Worm (Caenorhabditis elegans) whole organism, L1 larva: ENCODE results near the gene F28C6.9.

Experiments
- C16A3.4 ChIP-seq: fragments of 150-350 bp; optimal IDR thresholded peaks from 2 replicates; lab custom pipeline; 2014; ENCODE audit warnings: missing biosample characterization, missing genetic modification characterization
- C34B4.2 ChIP-seq: sonication (generic microtip); optimal IDR thresholded peaks from 2 replicates; lab custom pipeline; 2017; ENCODE audit warnings: mild to moderate bottlenecking, missing genetic modification characterization, missing compliant biosample characterization
- aly-2 ChIP-seq: fragments of 150-350 bp; optimal IDR thresholded peaks from 2 replicates; lab custom pipeline; 2014; ENCODE audit warnings: missing biosample characterization, missing genetic modification characterization
- blmp-1 ChIP-seq: fragments of 150-350 bp; optimal IDR thresholded peaks from 2 replicates; lab custom pipeline; 2014; ENCODE audit warnings: missing biosample characterization, missing genetic modification characterization
- ceh-63 ChIP-seq: fragments of 200-800 bp; sonication (Bioruptor generic); optimal IDR thresholded peaks from 2 replicates; lab custom pipeline; 2018; ENCODE audit warnings: mild to moderate bottlenecking, missing genetic modification characterization, missing compliant biosample characterization
- ceh-88 ChIP-seq: fragments of 200-800 bp; sonication (Bioruptor generic); IDR thresholded peaks from 2 replicates; pipeline ENCODE4 v1.3.6; 2022; ENCODE audit warnings: missing genetic modification characterization, missing compliant biosample characterization
- ceh-90 ChIP-seq: sonication (generic microtip); optimal IDR thresholded peaks from 2 replicates; lab custom pipeline; 2016; ENCODE audit warnings: missing genetic modification characterization, missing compliant biosample characterization
- ces-1 ChIP-seq: fragments of 150-350 bp; optimal IDR thresholded peaks from 2 replicates; lab custom pipeline; 2014; ENCODE audit warnings: missing biosample characterization, missing genetic modification reagents, missing genetic modification characterization
- dsc-1 ChIP-seq: sonication (generic microtip); optimal IDR thresholded peaks from 2 replicates; lab custom pipeline; 2016; ENCODE audit warnings: mild to moderate bottlenecking, missing genetic modification characterization, missing compliant biosample characterization
- efl-3 ChIP-seq: fragments of 200-800 bp; sonication (Bioruptor generic); optimal IDR thresholded peaks from 2 replicates; lab custom pipeline; 2018; ENCODE audit warnings: mild to moderate bottlenecking, missing genetic modification characterization, missing compliant biosample characterization
- elt-3 ChIP-seq, 6 experiments: fragments of 150-350 bp in 1 of 6; sonication (generic microtip); optimal IDR thresholded peaks; 2 replicates each; lab custom pipeline; 2017 to 2018; ENCODE audit warnings: missing biosample characterization in 6 of 6, missing genetic modification characterization in 6 of 6, inconsistent platforms in 1 of 6
- fkh-4 ChIP-seq: sonication (generic microtip); optimal IDR thresholded peaks from 2 replicates; lab custom pipeline; 2016; ENCODE audit warnings: missing compliant biosample characterization, missing genetic modification characterization, borderline replicate concordance
- fos-1 ChIP-seq: fragments of 150-350 bp; optimal IDR thresholded peaks from 2 replicates; lab custom pipeline; 2014; ENCODE audit warnings: missing biosample characterization, missing genetic modification characterization
- grh-1 ChIP-seq: fragments of 200-800 bp; sonication (Bioruptor generic); IDR thresholded peaks from 2 replicates; pipeline ENCODE4 v1.3.6; 2022; ENCODE audit warnings: missing genetic modification reagents, missing genetic modification characterization, missing compliant biosample characterization
- hlh-17 ChIP-seq: fragments of 200-800 bp; sonication (Bioruptor generic); optimal IDR thresholded peaks from 2 replicates; lab custom pipeline; 2018; ENCODE audit warnings: missing genetic modification characterization, mild to moderate bottlenecking, missing compliant biosample characterization, moderate library complexity, borderline replicate concordance
- hlh-4 ChIP-seq: sonication (generic microtip); optimal IDR thresholded peaks from 2 replicates; lab custom pipeline; 2016; ENCODE audit warnings: mild to moderate bottlenecking, missing genetic modification characterization, missing compliant biosample characterization
- irx-1 ChIP-seq: sonication (generic microtip); optimal IDR thresholded peaks from 2 replicates; lab custom pipeline; 2016; ENCODE audit warnings: missing genetic modification characterization, missing compliant biosample characterization
- lin-13 ChIP-seq: fragments of 150-350 bp; optimal IDR thresholded peaks from 2 replicates; lab custom pipeline; 2014; ENCODE audit warnings: missing biosample characterization, missing genetic modification reagents, missing genetic modification characterization
- lin-14 ChIP-seq: fragments of 200-800 bp; sonication (Bioruptor generic); optimal IDR thresholded peaks from 2 replicates; lab custom pipeline; 2018; ENCODE audit warnings: mild to moderate bottlenecking, missing genetic modification characterization, moderate library complexity, missing compliant biosample characterization
- lin-15B ChIP-seq: fragments of 150-350 bp; sonication (generic microtip); optimal IDR thresholded peaks from 3 replicates; lab custom pipeline; 2014; ENCODE audit warnings: missing biosample characterization, missing genetic modification characterization
- lin-39 ChIP-seq: fragments of 150-350 bp; optimal IDR thresholded peaks from 2 replicates; lab custom pipeline; 2014; ENCODE audit warnings: missing biosample characterization, missing genetic modification reagents, missing genetic modification characterization
- lsy-2 ChIP-seq, 2 experiments: fragments of 150-350 bp; optimal IDR thresholded peaks; 2 replicates each; lab custom pipeline; 2014; ENCODE audit warnings: missing biosample characterization in 2 of 2, missing genetic modification characterization in 2 of 2
- mab-9 ChIP-seq: fragments of 200-800 bp; sonication (Bioruptor generic); IDR thresholded peaks from 2 replicates; pipeline ENCODE4 v1.3.6; 2022; ENCODE audit warnings: missing genetic modification reagents, missing genetic modification characterization, missing compliant biosample characterization
- mdl-1 ChIP-seq, 2 experiments: fragments of 150-350 bp; optimal IDR thresholded peaks; 2 replicates each; lab custom pipeline; 2014 to 2017; ENCODE audit warnings: missing biosample characterization in 2 of 2, missing genetic modification characterization in 2 of 2, inconsistent platforms in 1 of 2
- mep-1 ChIP-seq: fragments of 150-350 bp; optimal IDR thresholded peaks from 2 replicates; lab custom pipeline; 2014; ENCODE audit warnings: missing biosample characterization, missing genetic modification characterization
- nhr-12 ChIP-seq: sonication (generic microtip); optimal IDR thresholded peaks from 2 replicates; lab custom pipeline; 2017; ENCODE audit warnings: missing biosample characterization, missing genetic modification characterization
- nhr-20 ChIP-seq: sonication (generic microtip); optimal IDR thresholded peaks from 2 replicates; lab custom pipeline; 2016; ENCODE audit warnings: mild to moderate bottlenecking, missing genetic modification characterization, missing compliant biosample characterization
- nhr-47 ChIP-seq: sonication (generic microtip); optimal IDR thresholded peaks from 2 replicates; lab custom pipeline; 2016; ENCODE audit warnings: mild to moderate bottlenecking, missing genetic modification characterization, moderate library complexity, missing compliant biosample characterization
- nhr-76 ChIP-seq: sonication (generic microtip); optimal IDR thresholded peaks from 2 replicates; lab custom pipeline; 2017; ENCODE audit warnings: missing biosample characterization, missing genetic modification characterization
- nhr-77 ChIP-seq: fragments of 150-350 bp; optimal IDR thresholded peaks from 2 replicates; lab custom pipeline; 2014; ENCODE audit warnings: missing biosample characterization, missing genetic modification characterization
- nhr-85 ChIP-seq: sonication (generic microtip); peaks from one replicate; lab custom pipeline; 2016; ENCODE audit warnings: missing genetic modification characterization, inconsistent platforms, missing compliant biosample characterization
- pag-3 ChIP-seq: sonication (generic microtip); optimal IDR thresholded peaks from 2 replicates; lab custom pipeline; 2017; ENCODE audit warnings: missing genetic modification characterization, mild to moderate bottlenecking, missing compliant biosample characterization, antibody characterized with exemption, borderline replicate concordance; ENCODE audit not compliant: insufficient read depth
- rnt-1 ChIP-seq: sonication (generic microtip); optimal IDR thresholded peaks from 2 replicates; lab custom pipeline; 2016; ENCODE audit warnings: mild to moderate bottlenecking, missing genetic modification characterization, moderate library complexity, missing compliant biosample characterization
- snpc-4 ChIP-seq: fragments of 150-350 bp; optimal IDR thresholded peaks from 2 replicates; lab custom pipeline; 2014; ENCODE audit warnings: missing biosample characterization, missing genetic modification characterization
- snu-23 ChIP-seq: sonication (generic microtip); optimal IDR thresholded peaks from 2 replicates; lab custom pipeline; 2016; ENCODE audit warnings: missing genetic modification characterization, missing compliant biosample characterization
- sox-4 ChIP-seq: sonication (generic microtip); optimal IDR thresholded peaks from 2 replicates; lab custom pipeline; 2016; ENCODE audit warnings: missing genetic modification characterization, missing compliant biosample characterization
- swsn-7 ChIP-seq: sonication (generic microtip); optimal IDR thresholded peaks from 2 replicates; lab custom pipeline; 2016; ENCODE audit warnings: missing genetic modification characterization, missing compliant biosample characterization
- unc-130 ChIP-seq: fragments of 150-350 bp; optimal IDR thresholded peaks from 2 replicates; lab custom pipeline; 2017; ENCODE audit warnings: missing biosample characterization, missing genetic modification characterization, inconsistent platforms
- unc-62 ChIP-seq: fragments of 150-350 bp; optimal IDR thresholded peaks from 2 replicates; lab custom pipeline; 2014; ENCODE audit warnings: missing biosample characterization, missing genetic modification reagents, missing genetic modification characterization
- unc-98 ChIP-seq: fragments of 200-800 bp; sonication (Bioruptor generic); IDR thresholded peaks from 2 replicates; pipeline ENCODE4 v1.3.6; 2022; ENCODE audit warnings: missing genetic modification characterization, missing compliant biosample characterization
- zip-4 ChIP-seq: fragments of 200-800 bp; sonication (Bioruptor generic); optimal IDR thresholded peaks from 2 replicates; lab custom pipeline; 2018; ENCODE audit warnings: mild to moderate bottlenecking, missing genetic modification characterization, moderate library complexity, missing compliant biosample characterization
- ztf-4 ChIP-seq: fragments of 150-350 bp; optimal IDR thresholded peaks from 2 replicates; lab custom pipeline; 2014; ENCODE audit warnings: missing biosample characterization, missing genetic modification characterization

The F28C6.9 gene

ce11 chrII:8566039-8566438 lies 43.9 kb downstream of the F28C6.9 start, which contains the start of gene stc-1 (continued):
- TF ChIP-seq ceh-88 (GFP tag; lab: Robert Waterston, UW) (no peak), lin-14 (GFP tag; lab: Kevin White, UChicago) (no peak), nhr-12 (tag; lab: Kevin White, UChicago) (no peak), swsn-7 (no peak), C16A3.4 (tag; lab: Kevin White, UChicago) (no peak), hlh-17 (GFP tag; lab: Kevin White, UChicago) (no peak), rnt-1 (tag; lab: Kevin White, UChicago) (no peak), mep-1 (tag; lab: Kevin White, UChicago) (no peak), unc-62 (GFP tag; lab: Kevin White, UChicago) (no peak), elt-3 (tag; optimal IDR thresholded peaks at IDR 0.05; lab: Kevin White, UChicago) (no peak), ztf-4 (tag; lab: Kevin White, UChicago) (no peak), lin-15B (no peak), lsy-2 (tag; optimal IDR thresholded peaks at IDR 0.05; lab: Kevin White, UChicago) (peak; percentile 6 to 69), blmp-1 (tag; lab: Kevin White, UChicago) (peak; percentile 34), snu-23 (GFP tag; lab: Kevin White, UChicago) (peak; percentile 18), pag-3 (no peak), sox-4 (no peak), nhr-77 (no peak), lin-13 (GFP tag; lab: Kevin White, UChicago) (peak; percentile 27), C34B4.2 (tag; lab: Kevin White, UChicago) (no peak), efl-3 (GFP tag; lab: Kevin White, UChicago) (no peak), mab-9 (no peak), ces-1 (GFP tag; lab: Kevin White, UChicago) (no peak), fkh-4 (tag; lab: Kevin White, UChicago) (no peak), nhr-20 (no peak), lin-39 (tag; lab: Kevin White, UChicago) (no peak), snpc-4 (tag; lab: Kevin White, UChicago) (no peak), ceh-90 (tag; lab: Kevin White, UChicago) (no peak), fos-1 (tag; lab: Kevin White, UChicago) (no peak), nhr-47 (tag; lab: Kevin White, UChicago) (no peak), dsc-1 (no peak), grh-1 (GFP tag; lab: Robert Waterston, UW) (no peak), unc-98 (GFP tag; lab: Robert Waterston, UW) (no peak), nhr-76 (tag; lab: Kevin White, UChicago) (no peak), unc-130 (tag; lab: Kevin White, UChicago) (no peak), ceh-63 (GFP tag; lab: Kevin White, UChicago) (no peak), aly-2 (tag; lab: Kevin White, UChicago) (no peak), hlh-4 (no peak), irx-1 (tag; lab: Kevin White, UChicago) (no peak), mdl-1 (tag; optimal IDR thresholded peaks at IDR 0.05; lab: Kevin White, UChicago) (no peak), zip-4 (no peak)

ce11 chrII:8562002-8562401 lies 48.0 kb downstream of the F28C6.9 start, which contains the start of gene F54C9.14:
F54C9.14 (plus strand) TSS chrII:8562302.
- TF ChIP-seq ztf-4 (tag; lab: Kevin White, UChicago) (no peak), nhr-85 (peak; percentile 25)
